Worm (Caenorhabditis elegans) whole organism, L4 larva: ENCODE results near the gene C17G1.2.

Experiments used
- zip-11 ChIP-seq: fragments of 200-800 bp; sonication (Bioruptor generic); IDR thresholded peaks from 2 replicates; pipeline ENCODE4 v1.3.6; 2022; ENCODE audit warnings: missing genetic modification characterization, missing compliant biosample characterization
- ztf-7 ChIP-seq: fragments of 150-350 bp; optimal IDR thresholded peaks from 2 replicates; lab custom pipeline; 2014; ENCODE audit warnings: missing biosample characterization, missing genetic modification characterization

ce11 chrX:9933291-9934008 is 12.1 kb downstream of the C17G1.2 start:
- TF ChIP-seq ztf-7 (tag; lab: Kevin White, UChicago), result no peak
- TF ChIP-seq zip-11 (GFP tag; lab: Robert Waterston, UW), result no peak
